Fruit fly (Drosophila melanogaster): ENCODE data around the gene kdn.

- TF ChIP-seq CTCF (optimal IDR thresholded peaks at IDR 0.05) (no peak), CG8478 (optimal IDR thresholded peaks at IDR 0.05) (no peak)
Measured at dm6 chrX:6304203-6304602, 46.2 kb upstream of the kdn start.
